Worm (Caenorhabditis elegans) whole organism, L2 larva: ENCODE results near the gene csc-1.

Source experiments
- ama-1 ChIP-seq: fragments of 150-350 bp; optimal IDR thresholded peaks from 2 replicates; lab custom pipeline; 2018; ENCODE audit warnings: inconsistent platforms
- mab-5 ChIP-seq: fragments of 150-350 bp; optimal IDR thresholded peaks from 2 replicates; lab custom pipeline; 2014; ENCODE audit warnings: missing biosample characterization, missing genetic modification characterization
- unc-62 ChIP-seq: fragments of 150-350 bp; optimal IDR thresholded peaks from 2 replicates; lab custom pipeline; 2014; ENCODE audit warnings: missing biosample characterization, missing genetic modification reagents, missing genetic modification characterization
- zag-1 ChIP-seq: fragments of 150-350 bp; optimal IDR thresholded peaks from 2 replicates; lab custom pipeline; 2014; ENCODE audit warnings: missing biosample characterization, missing genetic modification characterization
- ztf-11 ChIP-seq: sonication (generic microtip); optimal IDR thresholded peaks from 2 replicates; lab custom pipeline; 2017; ENCODE audit warnings: missing biosample characterization, missing genetic modification characterization

- TF ChIP-seq zag-1 (tag; lab: Kevin White, UChicago), result no peak
- TF ChIP-seq ama-1 (lab: Kevin White, UChicago), result no peak
- no peak for TF ChIP-seq mab-5
- TF ChIP-seq ztf-11 (tag; lab: Kevin White, UChicago), result no peak
- TF ChIP-seq unc-62, result no peak
Observed at ce11 chrII:13590461-13590860, 6.3 kb upstream of the csc-1 start, which contains the start of gene clec-145.
